Worm (Caenorhabditis elegans): ENCODE results near the gene F47G3.3.

The F47G3.3 gene

DNA sequence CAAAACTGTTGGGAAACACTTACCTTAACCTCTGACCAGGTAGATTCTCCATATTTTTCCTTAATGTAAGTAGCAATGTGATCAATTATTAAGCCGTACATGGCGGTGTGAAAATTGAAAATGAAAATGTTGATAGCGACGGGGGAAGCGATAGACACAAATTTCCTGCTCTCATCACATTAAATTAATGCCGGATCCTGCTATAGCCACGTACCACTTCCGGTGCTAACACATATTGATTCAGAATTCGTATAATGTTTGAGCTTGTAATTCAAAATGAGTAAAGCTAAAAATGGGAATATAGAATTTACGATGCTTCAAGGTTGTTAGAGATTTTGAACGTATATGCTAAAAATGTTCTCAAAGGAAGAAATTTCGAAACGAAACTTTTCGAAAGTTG lies 51.6 kb downstream of the F47G3.3 start, which contains the start of gene gcy-31:
Gene gcy-31 (minus strand): TSS at position 101 of the 400 bp plus-strand sequence.
- TF ChIP-seq egl-27 (tag; optimal IDR thresholded peaks at IDR 0.05) (no peak), peb-1 (tag; optimal IDR thresholded peaks at IDR 0.05) (no peak), ztf-11 (tag; optimal IDR thresholded peaks at IDR 0.05) (no peak), nhr-11 (tag; optimal IDR thresholded peaks at IDR 0.05) (no peak), fos-1 (tag; optimal IDR thresholded peaks at IDR 0.05) (no peak), unc-55 (GFP tag; optimal IDR thresholded peaks at IDR 0.05) (no peak), mdl-1 (tag; optimal IDR thresholded peaks at IDR 0.05) (no peak), nhr-12 (tag; optimal IDR thresholded peaks at IDR 0.05) (no peak), nhr-129 (tag; optimal IDR thresholded peaks at IDR 0.05) (no peak), dmd-4 (tag; optimal IDR thresholded peaks at IDR 0.05) (no peak), alr-1 (tag; optimal IDR thresholded peaks at IDR 0.05) (no peak)

Data from whole organism, L2 larva.